Fruit fly (Drosophila melanogaster) whole organism, wandering third instar larva: ENCODE measurements around the gene wls.

ENCODE experiments used
- Abd-B ChIP-seq: fragments of >200 bp; optimal IDR thresholded peaks from 2 replicates; lab custom pipeline; 2017; ENCODE audit warnings: missing biosample characterization, missing genetic modification characterization
- CG32264 ChIP-seq: fragments of 200-800 bp; sonication (Bioruptor generic); optimal IDR thresholded peaks from 2 replicates; lab custom pipeline; 2016; ENCODE audit warnings: missing biosample characterization, missing genetic modification characterization
- Dfd ChIP-seq: fragments of >200 bp; optimal IDR thresholded peaks from 2 replicates; lab custom pipeline; 2017; ENCODE audit warnings: missing biosample characterization, missing genetic modification characterization
- Dif ChIP-seq: fragments of 200-275, 200-300 bp; sonication (Bioruptor generic); optimal IDR thresholded peaks from 2 replicates; lab custom pipeline; 2018; ENCODE audit warnings: missing biosample characterization, missing genetic modification characterization; ENCODE audit not compliant: partially characterized antibody
- GATAd ChIP-seq: sonication (Bioruptor generic); optimal IDR thresholded peaks from 2 replicates; lab custom pipeline; 2016; ENCODE audit warnings: missing biosample characterization, missing genetic modification characterization
- HLH106 ChIP-seq: fragments of 200-800 bp; optimal IDR thresholded peaks from 3 replicates; lab custom pipeline; 2019; ENCODE audit warnings: missing biosample characterization, mild to moderate bottlenecking, missing genetic modification characterization, moderate library complexity
- Hr78 ChIP-seq: fragments of >200 bp; optimal IDR thresholded peaks from 2 replicates; lab custom pipeline; 2017; ENCODE audit warnings: missing biosample characterization, missing genetic modification characterization
- Hr83 ChIP-seq: fragments of 200-300 bp; sonication (Bioruptor generic); optimal IDR thresholded peaks from 2 replicates; lab custom pipeline; 2016; ENCODE audit warnings: missing biosample characterization, mild to moderate bottlenecking, missing genetic modification characterization, moderate library complexity; ENCODE audit not compliant: poor library complexity, severe bottlenecking
- Jra ChIP-seq: sonication (Bioruptor generic); optimal IDR thresholded peaks from 2 replicates; lab custom pipeline; 2016; ENCODE audit warnings: missing biosample characterization, missing genetic modification characterization
- Mio ChIP-seq: sonication (Bioruptor generic); optimal IDR thresholded peaks from 2 replicates; lab custom pipeline; 2016; ENCODE audit warnings: missing biosample characterization, missing genetic modification characterization
- Myc ChIP-seq: fragments of >200 bp; optimal IDR thresholded peaks from 2 replicates; lab custom pipeline; 2017
- Rel ChIP-seq, 2 experiments: fragments of 200-800 bp; sonication (Bioruptor generic) in 1 of 2; optimal IDR thresholded peaks; 2 replicates in 1 of 2; 3 replicates in 1 of 2; lab custom pipeline; 2016 to 2019; ENCODE audit warnings: mild to moderate bottlenecking in 2 of 2, missing biosample characterization in 2 of 2, missing genetic modification characterization in 2 of 2, moderate library complexity in 1 of 2
- Sp1 ChIP-seq: fragments of 200-800 bp; sonication (Bioruptor generic); optimal IDR thresholded peaks from 3 replicates; lab custom pipeline; 2019; ENCODE audit warnings: missing biosample characterization, mild to moderate bottlenecking, missing genetic modification characterization, moderate library complexity
- Vsx2 ChIP-seq: fragments of 200-300, 225-300 bp; sonication (Bioruptor generic); optimal IDR thresholded peaks from 2 replicates; lab custom pipeline; 2018; ENCODE audit warnings: missing biosample characterization, missing genetic modification characterization; ENCODE audit not compliant: partially characterized antibody
- br ChIP-seq: fragments of 200-800 bp; sonication (Bioruptor generic); optimal IDR thresholded peaks from 2 replicates; lab custom pipeline; 2016; ENCODE audit warnings: missing biosample characterization, missing genetic modification characterization
- dl ChIP-seq, 2 experiments: fragments of 175-275, 200-275 bp in 1 of 2; fragments of 200-275 bp in 1 of 2; sonication (Bioruptor generic); optimal IDR thresholded peaks; lab custom pipeline; 2018; ENCODE audit warnings: mild to moderate bottlenecking in 2 of 2, missing biosample characterization in 2 of 2, missing genetic modification characterization in 2 of 2, moderate library complexity in 2 of 2; ENCODE audit not compliant: partially characterized antibody in 2 of 2, insufficient read depth in 1 of 2
- dmrt93B ChIP-seq: fragments of 200-800 bp; sonication (Bioruptor generic); optimal IDR thresholded peaks from 2 replicates; lab custom pipeline; 2018; ENCODE audit warnings: missing biosample characterization, mild to moderate bottlenecking, missing genetic modification characterization
- dsf ChIP-seq: sonication (Bioruptor generic); optimal IDR thresholded peaks from 2 replicates; lab custom pipeline; 2016; ENCODE audit warnings: missing biosample characterization, missing genetic modification characterization, borderline replicate concordance
- foxo ChIP-seq, 2 experiments: fragments of 200-800 bp; sonication (Bioruptor generic); optimal IDR thresholded peaks; 2 replicates in 1 of 2; 3 replicates in 1 of 2; lab custom pipeline; 2016 to 2017; ENCODE audit warnings: missing biosample characterization in 2 of 2, missing genetic modification characterization in 2 of 2
- fru ChIP-seq: fragments of 200-800 bp; sonication (Bioruptor generic); optimal IDR thresholded peaks from 3 replicates; lab custom pipeline; 2016; ENCODE audit warnings: missing biosample characterization, mild to moderate bottlenecking, missing genetic modification characterization
- h ChIP-seq: fragments of 200-800 bp; sonication (Bioruptor generic); optimal IDR thresholded peaks from 3 replicates; lab custom pipeline; 2016; ENCODE audit warnings: missing biosample characterization, mild to moderate bottlenecking, missing genetic modification characterization
- jim ChIP-seq: fragments of 175-275, 200-325 bp; sonication (Bioruptor generic); optimal IDR thresholded peaks from 2 replicates; lab custom pipeline; 2016; ENCODE audit warnings: missing biosample characterization, mild to moderate bottlenecking, missing genetic modification characterization
- lola ChIP-seq: fragments of >200 bp; optimal IDR thresholded peaks from 2 replicates; lab custom pipeline; 2017; ENCODE audit warnings: missing biosample characterization, missing genetic modification characterization
- pan ChIP-seq: fragments of >200 bp; optimal IDR thresholded peaks from 2 replicates; lab custom pipeline; 2017
- psq ChIP-seq: fragments of 200-800 bp; sonication (Bioruptor generic); optimal IDR thresholded peaks from 3 replicates; lab custom pipeline; 2017; ENCODE audit warnings: missing biosample characterization, mild to moderate bottlenecking, missing genetic modification characterization, moderate library complexity
- rgr ChIP-seq: fragments of 200-800 bp; sonication (Bioruptor generic); optimal IDR thresholded peaks from 3 replicates; lab custom pipeline; 2016; ENCODE audit warnings: missing biosample characterization, mild to moderate bottlenecking, missing genetic modification characterization
- sv ChIP-seq: fragments of 200-800 bp; sonication (Bioruptor generic); optimal IDR thresholded peaks from 3 replicates; lab custom pipeline; 2016; ENCODE audit warnings: missing biosample characterization, missing genetic modification characterization
- usp ChIP-seq: fragments of >200 bp; optimal IDR thresholded peaks from 2 replicates; lab custom pipeline; 2017; ENCODE audit warnings: missing biosample characterization, missing genetic modification characterization

Gene wls

dm6 chr3L:11124841-11125240 is 44.6 kb downstream of the wls start:
- TF ChIP-seq HLH106, result no peak

DNA sequence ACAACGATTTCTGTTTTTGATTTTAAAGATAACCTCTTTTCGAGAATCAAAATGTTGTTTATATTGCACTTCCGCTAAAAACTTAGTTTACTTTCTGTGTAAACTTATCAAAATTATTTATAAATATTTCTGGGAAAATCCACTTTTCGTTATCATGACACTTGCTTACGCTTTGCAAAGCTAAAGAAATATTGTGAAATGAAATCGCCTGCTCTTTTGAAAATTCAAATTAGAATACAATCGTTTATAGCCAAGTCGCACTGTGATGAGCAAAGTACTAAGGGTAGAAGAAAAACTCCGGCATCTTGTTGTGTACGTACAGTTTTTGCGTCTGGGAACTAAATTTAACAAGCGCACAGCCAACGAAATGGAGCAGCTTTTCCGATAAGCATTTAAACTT is 45.0 kb downstream of the wls start:
- TF ChIP-seq sv (GFP tag; lab: Kevin White, UChicago) (no peak), Abd-B (GFP tag; lab: Kevin White, UChicago) (no peak), CG32264 (no peak), rgr (GFP tag; lab: Kevin White, UChicago) (no peak), Sp1 (no peak), Hr83 (GFP tag; lab: Kevin White, UChicago) (no peak), lola (GFP tag; lab: Kevin White, UChicago) (no peak), Mio (no peak), psq (GFP tag; lab: Kevin White, UChicago) (no peak), foxo (GFP tag; optimal IDR thresholded peaks at IDR 0.05; lab: Kevin White, UChicago) (no peak), Hr78 (GFP tag; lab: Kevin White, UChicago) (no peak), Rel (GFP tag; optimal IDR thresholded peaks at IDR 0.05; lab: Kevin White, UChicago) (no peak), Rel (tag; optimal IDR thresholded peaks at IDR 0.05; lab: Kevin White, UChicago) (no peak), br (GFP tag; lab: Kevin White, UChicago) (no peak), Vsx2 (GFP tag; lab: Kevin White, UChicago) (no peak), Myc (lab: Kevin White, UChicago) (no peak), usp (GFP tag; lab: Kevin White, UChicago) (no peak)

DNA sequence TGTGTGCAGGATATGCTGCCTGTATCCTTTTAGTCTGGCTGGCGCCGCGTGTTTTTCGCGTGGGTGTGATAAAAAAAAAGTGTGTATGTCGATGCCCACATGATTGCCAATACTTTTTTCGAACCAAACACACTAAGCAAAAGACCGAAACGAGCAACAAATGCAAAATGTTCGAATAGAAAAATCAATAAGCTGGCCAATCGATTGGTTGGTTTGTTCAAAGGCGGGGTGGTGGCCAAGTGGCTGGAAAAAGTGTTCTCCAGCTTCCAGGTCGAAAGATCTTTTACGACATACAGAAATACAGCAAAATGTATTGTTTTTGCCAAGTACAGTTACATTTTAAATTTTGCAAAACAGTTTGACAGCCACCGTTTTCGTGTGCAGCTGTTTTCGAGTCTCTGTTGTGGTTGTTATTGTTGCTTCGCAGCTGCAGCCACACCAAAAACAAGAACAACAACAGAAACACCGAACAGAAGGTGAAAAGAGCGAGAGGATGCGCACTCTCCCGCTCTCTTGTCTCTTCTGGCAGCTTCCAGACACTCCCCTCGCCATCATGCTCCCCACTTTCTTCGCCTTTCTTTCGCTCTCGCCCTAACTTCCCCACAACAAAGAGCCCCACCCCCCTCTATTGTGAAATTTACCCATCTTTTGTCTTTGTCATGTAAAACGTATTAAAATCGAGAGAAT is 45.7 kb downstream of the wls start:
- TF ChIP-seq sv (GFP tag; lab: Kevin White, UChicago), result no peak
- TF ChIP-seq Myc (lab: Kevin White, UChicago), result peak; percentile 43
- peak; percentile 45 for TF ChIP-seq psq (GFP tag; lab: Kevin White, UChicago)
- TF ChIP-seq Sp1, result no peak
- peak in 1 of 2 experiments; percentile 48 for TF ChIP-seq dl (GFP tag; optimal IDR thresholded peaks at IDR 0.05; lab: Kevin White, UChicago; ENCODE audit: insufficient read depth in 1 of 2, partially characterized antibody in 2 of 2)
- TF ChIP-seq Dfd (GFP tag; lab: Kevin White, UChicago), result no peak
- TF ChIP-seq Dif (GFP tag; lab: Kevin White, UChicago), result peak; percentile 42
- TF ChIP-seq Rel (GFP tag; optimal IDR thresholded peaks at IDR 0.05; lab: Kevin White, UChicago), result no peak
- TF ChIP-seq Rel (tag; optimal IDR thresholded peaks at IDR 0.05; lab: Kevin White, UChicago), result peak; percentile 3
- no peak for TF ChIP-seq dmrt93B
- no peak for TF ChIP-seq lola (GFP tag; lab: Kevin White, UChicago)

DNA sequence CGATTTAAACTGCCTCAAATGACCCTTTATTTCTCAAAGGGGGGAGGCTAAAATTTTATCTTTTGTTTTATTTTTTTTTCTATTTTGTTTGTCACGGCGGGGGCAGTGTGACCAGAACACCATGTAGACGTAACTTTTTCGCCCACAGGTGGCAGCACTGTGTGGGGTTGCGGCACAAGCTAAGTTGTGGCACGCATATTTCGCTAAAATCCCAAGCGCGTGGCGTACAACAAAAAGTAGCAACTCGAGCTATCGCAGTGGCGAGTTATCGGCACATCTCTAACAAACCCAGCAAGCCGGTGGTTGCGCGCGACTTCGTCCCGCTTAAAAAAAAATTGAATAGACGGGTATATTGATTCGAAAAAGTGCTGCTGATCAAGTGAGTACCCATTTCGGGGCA is 46.3 kb downstream of the wls start, which contains the start of the genes Ufd1 and NaPi-III:
Gene Ufd1 (minus strand): TSS at position 129 of the 400 bp plus-strand sequence.
Gene NaPi-III (plus strand): TSS at position 261 of the 400 bp plus-strand sequence.
- TF ChIP-seq psq (GFP tag; lab: Kevin White, UChicago), result no peak
- TF ChIP-seq h (GFP tag; lab: Kevin White, UChicago), result peak; percentile 43
- peak in 1 of 2 experiments; percentile 30 for TF ChIP-seq foxo (GFP tag; optimal IDR thresholded peaks at IDR 0.05; lab: Kevin White, UChicago)
- TF ChIP-seq Sp1, result peak; percentile 36
- peak; percentile 21 for TF ChIP-seq HLH106
- no peak for TF ChIP-seq fru (GFP tag; lab: Kevin White, UChicago)
- peak; percentile 29 for TF ChIP-seq rgr (GFP tag; lab: Kevin White, UChicago)
- TF ChIP-seq dmrt93B, result no peak
- TF ChIP-seq GATAd (GFP tag; lab: Kevin White, UChicago), result no peak
- TF ChIP-seq Abd-B (GFP tag; lab: Kevin White, UChicago), result no peak
- TF ChIP-seq Dif (GFP tag; lab: Kevin White, UChicago), result no peak
- TF ChIP-seq dsf (GFP tag; lab: Kevin White, UChicago), result no peak
- peak; percentile 62 for TF ChIP-seq Hr83 (GFP tag; lab: Kevin White, UChicago)
- peak; percentile 51 for TF ChIP-seq Jra (GFP tag; lab: Kevin White, UChicago)
- TF ChIP-seq Myc (lab: Kevin White, UChicago), result peak; percentile 74
- TF ChIP-seq usp (GFP tag; lab: Kevin White, UChicago), result no peak
- TF ChIP-seq pan (lab: Kevin White, UChicago), result no peak
- TF ChIP-seq Rel (GFP tag; optimal IDR thresholded peaks at IDR 0.05; lab: Kevin White, UChicago), result no peak
- TF ChIP-seq Rel (tag; optimal IDR thresholded peaks at IDR 0.05; lab: Kevin White, UChicago), result peak; percentile 59
- TF ChIP-seq jim, result peak; percentile 81
